Worm (Caenorhabditis elegans): ENCODE measurements around the gene F48E3.6.
A peak's percentile ranks its signal among the peaks of the same experiment; 100 is the strongest.

F48E3.6 gene

DNA sequence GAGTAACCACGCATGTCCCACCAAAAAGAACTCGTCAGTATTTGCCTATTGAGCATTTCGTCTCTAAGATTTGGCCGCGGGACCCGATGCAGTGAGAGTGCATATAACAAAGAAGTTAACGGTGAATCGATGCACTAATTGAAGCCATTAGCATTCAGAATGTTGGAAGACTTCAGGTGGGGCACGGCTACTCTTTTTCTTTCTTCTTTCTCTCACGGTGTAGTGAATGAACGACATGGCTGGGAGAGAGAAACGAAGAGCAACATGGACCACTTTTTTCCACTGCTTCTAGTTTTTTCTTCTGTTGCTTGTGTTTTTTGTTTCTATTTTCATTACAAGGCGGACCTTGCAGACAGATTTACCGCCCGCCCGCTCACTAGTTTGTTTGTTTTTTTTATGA, 38.4 kb upstream of the F48E3.6 start:
- TF ChIP-seq lsy-2 (tag; optimal IDR thresholded peaks at IDR 0.05) = no peak
- no peak for TF ChIP-seq aly-2 (tag; optimal IDR thresholded peaks at IDR 0.05)
- TF ChIP-seq nhr-6 (tag; optimal IDR thresholded peaks at IDR 0.05) = no peak
- no peak for TF ChIP-seq zag-1 (tag; optimal IDR thresholded peaks at IDR 0.05)
- TF ChIP-seq nhr-12 (tag; optimal IDR thresholded peaks at IDR 0.05) = no peak
- TF ChIP-seq dmd-4 (tag; optimal IDR thresholded peaks at IDR 0.05) = no peak
- TF ChIP-seq lin-13 (GFP tag; optimal IDR thresholded peaks at IDR 0.05) = no peak
- no peak for TF ChIP-seq ztf-1 (GFP tag; conservative IDR thresholded peaks at IDR 0.05)
- no peak for TF ChIP-seq sma-3 (GFP tag; optimal IDR thresholded peaks at IDR 0.05)
- no peak for TF ChIP-seq skn-1 (tag; optimal IDR thresholded peaks at IDR 0.05)
- TF ChIP-seq ztf-11 (tag; optimal IDR thresholded peaks at IDR 0.05) = no peak
- no peak for TF ChIP-seq ceh-82 (tag; optimal IDR thresholded peaks at IDR 0.05)
- TF ChIP-seq crh-2 (tag; optimal IDR thresholded peaks at IDR 0.05) = no peak
- TF ChIP-seq lin-39 (tag; optimal IDR thresholded peaks at IDR 0.05) = no peak

DNA sequence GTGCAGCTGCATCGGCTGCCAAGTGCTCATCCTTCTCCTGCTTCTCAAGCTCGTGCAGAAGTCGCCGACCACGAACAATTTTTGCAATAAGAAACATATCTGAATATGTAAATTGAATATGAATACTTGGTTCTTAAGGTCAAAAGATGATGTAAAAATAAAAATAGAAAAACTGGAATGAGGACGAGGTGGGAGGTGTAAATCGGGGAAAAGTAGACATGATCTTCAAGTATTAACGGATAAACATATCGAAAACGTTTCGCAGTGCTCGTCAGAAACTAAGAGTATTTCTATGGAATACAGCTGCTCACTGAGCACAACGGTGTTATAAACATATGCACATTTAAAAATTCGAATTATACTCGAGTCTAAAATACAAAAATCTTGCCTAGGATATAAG, 37.3 kb upstream of the F48E3.6 start, which contains the start of gene glb-16:
Gene glb-16, minus strand, starts transcription at position 101 of the 400 bp plus-strand sequence.
- TF ChIP-seq nhr-129 (tag; optimal IDR thresholded peaks at IDR 0.05) (no peak), nhr-11 (tag; optimal IDR thresholded peaks at IDR 0.05) (no peak), Y55F3AM.14 (GFP tag; optimal IDR thresholded peaks at IDR 0.05) (no peak), fos-1 (tag; optimal IDR thresholded peaks at IDR 0.05) (no peak), sem-4 (tag; optimal IDR thresholded peaks at IDR 0.05) (no peak), nhr-21 (tag; optimal IDR thresholded peaks at IDR 0.05) (no peak), ztf-1 (GFP tag; conservative IDR thresholded peaks at IDR 0.05) (no peak)

DNA sequence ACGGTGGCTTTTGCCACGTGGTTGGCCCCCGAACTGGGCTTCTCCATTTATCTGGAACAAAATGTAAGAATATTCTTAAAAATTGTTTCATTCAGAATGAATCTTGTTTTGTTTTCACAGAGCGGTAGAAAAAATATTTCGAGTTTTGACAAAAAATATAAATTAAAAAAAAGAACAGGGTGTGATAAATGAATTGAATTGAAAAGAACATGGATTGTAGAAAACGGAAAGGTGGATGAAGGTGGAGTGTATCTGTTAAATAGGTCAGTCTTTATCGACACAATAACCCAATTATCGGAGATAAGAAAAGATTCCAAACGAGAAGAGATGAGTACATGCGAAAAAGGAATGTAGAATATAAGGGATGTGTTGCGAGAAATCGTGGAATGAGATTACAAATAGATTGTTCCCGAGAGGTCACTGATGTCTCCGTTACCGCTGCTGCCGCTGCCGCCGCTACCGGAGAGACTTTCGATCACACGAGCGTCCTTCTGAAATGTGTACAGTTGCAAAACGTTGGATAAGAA, 35.1 kb upstream of the F48E3.6 start, which contains the start of gene dpy-7:
Gene dpy-7, minus strand, starts transcription at position 51 of the 527 bp plus-strand sequence.
- TF ChIP-seq nhr-21 (tag; optimal IDR thresholded peaks at IDR 0.05) = peak; percentile 35
- peak; percentile 65 for TF ChIP-seq elt-1 (tag; optimal IDR thresholded peaks at IDR 0.05)
- peak; percentile 4 for TF ChIP-seq sma-9 (GFP tag; optimal IDR thresholded peaks at IDR 0.05)
- TF ChIP-seq sma-9 (tag; optimal IDR thresholded peaks at IDR 0.05) = no peak
- TF ChIP-seq skn-1 (tag; optimal IDR thresholded peaks at IDR 0.05) = no peak
- TF ChIP-seq lin-39 (tag; optimal IDR thresholded peaks at IDR 0.05) = no peak

DNA sequence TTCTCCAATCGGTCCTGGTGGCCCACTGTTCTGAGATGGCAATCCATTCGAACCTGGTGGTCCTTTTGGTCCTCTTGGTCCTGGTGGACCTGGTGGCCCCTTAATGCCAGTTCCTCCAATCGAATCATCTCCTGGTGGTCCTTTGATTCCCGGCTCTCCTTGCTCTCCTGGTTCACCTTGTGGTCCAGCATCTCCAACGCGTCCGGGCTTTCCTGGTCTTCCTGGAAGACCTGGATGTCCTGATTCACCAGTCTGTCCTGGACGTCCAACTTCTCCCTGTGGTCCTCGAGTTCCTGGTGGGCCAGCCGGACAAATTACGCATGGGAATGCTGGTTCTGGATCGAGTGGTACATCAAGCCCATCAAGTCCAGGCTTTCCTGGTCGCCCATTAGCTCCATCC, 34.2 kb upstream of the F48E3.6 start:
- no peak for TF ChIP-seq dmd-4 (tag; optimal IDR thresholded peaks at IDR 0.05)
- TF ChIP-seq lin-11 (tag; optimal IDR thresholded peaks at IDR 0.05) = no peak
- TF ChIP-seq mab-5 (tag; optimal IDR thresholded peaks at IDR 0.05) = no peak
- TF ChIP-seq snpc-4 (tag; optimal IDR thresholded peaks at IDR 0.05) = no peak
- TF ChIP-seq aly-2 (tag; optimal IDR thresholded peaks at IDR 0.05) = no peak
- TF ChIP-seq nhr-77 (tag; optimal IDR thresholded peaks at IDR 0.05) = no peak
- no peak for TF ChIP-seq alr-1 (tag; optimal IDR thresholded peaks at IDR 0.05)
- no peak for TF ChIP-seq F13H6.1 (tag; optimal IDR thresholded peaks at IDR 0.05)
- no peak for TF ChIP-seq sem-4 (tag; optimal IDR thresholded peaks at IDR 0.05)
- no peak for TF ChIP-seq lin-39 (tag; optimal IDR thresholded peaks at IDR 0.05)
- TF ChIP-seq nhr-10 (tag; optimal IDR thresholded peaks at IDR 0.05) = no peak
- TF ChIP-seq gmeb-1 (tag; optimal IDR thresholded peaks at IDR 0.05) = no peak
- no peak for TF ChIP-seq ceh-16 (tag; optimal IDR thresholded peaks at IDR 0.05)
- no peak for TF ChIP-seq nhr-21 (tag; optimal IDR thresholded peaks at IDR 0.05)
- TF ChIP-seq skn-1 (tag; optimal IDR thresholded peaks at IDR 0.05) = no peak
- TF ChIP-seq ztf-4 (tag; optimal IDR thresholded peaks at IDR 0.05) = no peak

DNA sequence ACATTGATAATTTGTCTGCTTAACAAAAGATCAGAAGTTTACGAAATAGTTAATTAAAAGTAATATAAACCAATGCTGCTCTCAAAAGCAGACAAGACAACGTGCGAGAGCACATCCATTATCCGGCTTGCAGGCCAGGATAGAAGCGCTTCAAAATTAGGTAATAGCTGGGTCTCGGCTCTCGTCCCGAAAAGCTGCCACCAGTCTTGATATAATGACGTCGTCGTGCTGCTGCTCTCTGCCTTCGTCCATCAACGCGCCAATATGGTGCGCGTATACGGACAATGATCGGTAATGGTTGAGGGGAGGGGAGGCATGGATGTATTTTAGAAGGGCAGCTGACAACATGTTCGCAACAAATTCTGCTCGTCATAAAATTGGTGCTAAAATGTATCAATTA, 31.7 kb upstream of the F48E3.6 start:
- TF ChIP-seq nhr-12 (tag; optimal IDR thresholded peaks at IDR 0.05) = no peak
- TF ChIP-seq lsy-2 (tag; optimal IDR thresholded peaks at IDR 0.05) = no peak
- no peak for TF ChIP-seq elt-3 (tag; optimal IDR thresholded peaks at IDR 0.05)
- TF ChIP-seq nhr-10 (tag; optimal IDR thresholded peaks at IDR 0.05) = no peak
- TF ChIP-seq nhr-11 (tag; optimal IDR thresholded peaks at IDR 0.05) = no peak
- no peak for TF ChIP-seq ama-1 (optimal IDR thresholded peaks at IDR 0.05)
- TF ChIP-seq dmd-4 (tag; optimal IDR thresholded peaks at IDR 0.05) = no peak
- no peak for TF ChIP-seq zag-1 (tag; optimal IDR thresholded peaks at IDR 0.05)
- TF ChIP-seq peb-1 (tag; optimal IDR thresholded peaks at IDR 0.05) = no peak
- no peak for TF ChIP-seq nhr-129 (tag; optimal IDR thresholded peaks at IDR 0.05)
- no peak for TF ChIP-seq fos-1 (tag; optimal IDR thresholded peaks at IDR 0.05)
- no peak for TF ChIP-seq lin-13 (GFP tag; optimal IDR thresholded peaks at IDR 0.05)
- no peak for TF ChIP-seq nhr-21 (tag; optimal IDR thresholded peaks at IDR 0.05)
- TF ChIP-seq egl-27 (tag; optimal IDR thresholded peaks at IDR 0.05) = no peak
- no peak for TF ChIP-seq blmp-1 (tag; optimal IDR thresholded peaks at IDR 0.05; ENCODE audit: insufficient read depth)
- no peak for TF ChIP-seq lin-11 (tag; optimal IDR thresholded peaks at IDR 0.05)
- no peak for TF ChIP-seq ceh-82 (tag; optimal IDR thresholded peaks at IDR 0.05)

Data from whole organism, L2 larva.